Fruit fly (Drosophila melanogaster) whole organism: Measurements from ENCODE around the gene CG4074.

Source experiments
- CG8478 ChIP-seq: fragments of >200 bp; optimal IDR thresholded peaks from 2 replicates; lab custom pipeline; 2018; ENCODE audit warnings: inconsistent platforms
- Dll ChIP-seq: fragments of >200 bp; optimal IDR thresholded peaks from 2 replicates; lab custom pipeline; 2017
- psq ChIP-seq: fragments of >200 bp; optimal IDR thresholded peaks from 2 replicates; lab custom pipeline; 2017

dm6 chr3L:20734258-20734624 lies 35.1 kb downstream of the CG4074 start:
- TF ChIP-seq CG8478 (lab: Kevin White, UChicago): no peak
- TF ChIP-seq Dll (lab: Kevin White, UChicago): no peak
- no peak for TF ChIP-seq psq (lab: Kevin White, UChicago)
